Worm (Caenorhabditis elegans) whole organism, young adult: ENCODE data around the gene chil-13.

Experiments used
- ama-1 ChIP-seq, 3 experiments: fragments of 150-350 bp in 1 of 3; sonication (generic microtip) in 2 of 3; optimal IDR thresholded peaks; 2 replicates each; lab custom pipeline; 2014 to 2018; ENCODE audit warnings: missing biosample characterization in 2 of 3, missing genetic modification characterization in 2 of 3, missing genetic modification reagents in 2 of 3
- hlh-12 ChIP-seq: sonication (generic microtip); optimal IDR thresholded peaks from 2 replicates; lab custom pipeline; 2016; ENCODE audit warnings: missing genetic modification characterization, missing compliant biosample characterization

DNA sequence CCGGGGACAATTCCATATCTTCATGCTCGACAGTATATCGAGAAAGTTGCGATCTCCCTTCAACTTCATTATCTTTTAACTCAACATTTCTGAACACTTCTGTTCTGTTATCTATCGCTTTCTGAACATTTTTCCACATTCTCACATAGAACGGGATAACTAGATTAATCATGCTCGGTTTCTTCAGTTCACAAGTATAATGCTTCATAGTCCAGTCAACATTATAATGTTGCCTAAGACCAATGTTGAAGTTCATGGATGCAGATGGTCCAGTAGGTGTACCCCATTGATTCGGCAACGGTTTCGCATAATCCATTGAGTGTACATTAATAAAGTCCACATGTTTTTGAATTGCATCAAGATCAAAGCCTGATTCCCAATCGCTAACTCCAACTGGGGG lies 726 bp upstream of the chil-13 start:
- TF ChIP-seq hlh-12 (tag; lab: Kevin White, UChicago) (no peak), ama-1 (optimal IDR thresholded peaks at IDR 0.05; lab: Kevin White, UChicago) (no peak), ama-1 (GFP tag; optimal IDR thresholded peaks at IDR 0.05; lab: Kevin White, UChicago) (no peak)
